Worm (Caenorhabditis elegans): ENCODE data around the gene rpoa-12.
"Not testable (repeated sequence)": the region's sequence is repeated elsewhere in the genome, so short reads cannot be mapped to it uniquely, and the experiment has no call there.

Gene rpoa-12

ce11 chrV:14423268-14423667 is at the start of gene rpoa-12:
rpoa-12 (minus strand) TSS chrV:14423304.
- no peak for TF ChIP-seq unc-62 (GFP tag; optimal IDR thresholded peaks at IDR 0.05)

DNA sequence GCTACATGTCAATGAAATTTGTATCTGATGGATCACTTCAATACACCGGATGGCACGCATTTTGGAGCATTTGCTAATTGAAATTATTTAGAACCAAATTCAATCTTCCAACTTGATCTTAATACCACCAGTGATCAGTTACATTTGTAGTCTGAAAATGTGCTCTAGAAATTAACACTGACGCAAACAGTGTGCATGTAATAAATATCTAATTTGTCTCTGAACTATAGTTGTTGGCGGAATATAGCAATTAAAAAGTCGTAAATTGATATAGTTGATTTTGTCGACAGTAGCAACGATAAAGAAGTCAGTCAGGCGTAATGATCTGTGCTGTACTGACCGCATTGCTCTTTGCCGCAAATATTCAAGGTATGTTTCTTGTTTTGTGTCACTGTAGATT is 49.1 kb upstream of the rpoa-12 start, which contains the start of gene clec-227:
Gene clec-227, plus strand, starts transcription at position 301 of the 400 bp plus-strand sequence.
- TF ChIP-seq unc-62 (GFP tag; optimal IDR thresholded peaks at IDR 0.05), result no peak

DNA sequence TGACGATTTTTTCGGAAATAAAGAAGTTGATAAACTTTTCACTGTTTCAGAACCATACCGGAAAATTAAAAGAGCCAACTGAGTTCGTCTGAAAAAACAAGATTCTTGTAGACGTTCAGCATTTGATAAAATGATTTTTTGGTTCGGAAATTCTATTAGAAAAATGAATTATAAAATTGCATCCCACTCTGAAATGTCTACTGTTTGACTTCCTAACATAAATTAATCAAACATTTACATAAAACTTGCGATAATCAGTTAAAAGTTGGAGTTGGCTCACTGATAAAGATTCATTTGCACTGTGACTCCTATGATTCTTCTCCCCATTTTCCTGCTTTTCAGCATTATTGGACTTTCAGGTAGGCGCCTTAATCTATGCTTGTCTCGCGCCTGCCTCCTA is 45.8 kb upstream of the rpoa-12 start, which contains the start of gene clec-57:
Gene clec-57, plus strand, starts transcription at position 301 of the 400 bp plus-strand sequence.
- no peak for TF ChIP-seq unc-62 (GFP tag; optimal IDR thresholded peaks at IDR 0.05)

DNA sequence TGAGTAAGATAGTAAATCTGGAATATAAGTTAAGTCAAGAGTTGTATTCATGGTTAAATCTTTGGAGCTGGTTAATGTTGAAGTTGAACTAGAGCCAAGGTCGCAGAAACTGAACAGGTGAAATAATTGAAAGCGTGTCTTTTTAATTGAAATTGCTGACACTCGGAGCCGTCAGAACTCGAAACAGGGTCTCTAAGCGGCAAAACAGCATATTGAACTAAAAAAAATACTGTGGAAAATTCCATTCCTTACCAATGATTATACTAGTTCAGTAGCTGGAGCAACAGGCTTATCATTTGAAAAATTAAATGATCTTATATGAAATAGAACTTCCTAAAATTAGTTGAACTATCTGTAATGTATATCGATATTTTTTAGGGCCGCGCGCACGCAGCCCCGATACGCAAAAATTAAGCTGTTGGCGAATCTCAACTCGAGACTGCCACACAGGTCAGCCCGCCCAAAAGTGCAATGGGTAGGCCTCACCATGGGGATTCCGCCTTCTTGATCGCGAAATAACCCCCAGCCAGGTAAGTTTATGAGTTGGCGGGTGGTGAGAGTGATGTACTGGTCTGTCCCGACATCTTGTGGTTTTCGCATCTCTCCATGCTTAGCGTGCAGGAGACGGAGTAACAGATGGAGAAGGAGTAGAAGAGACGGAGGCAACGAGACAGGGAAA is 45.2 kb upstream of the rpoa-12 start, which contains the start of gene srz-97:
Gene srz-97, minus strand, starts transcription at position 51 of the 679 bp plus-strand sequence.
- no peak for TF ChIP-seq unc-62 (GFP tag; optimal IDR thresholded peaks at IDR 0.05)

DNA sequence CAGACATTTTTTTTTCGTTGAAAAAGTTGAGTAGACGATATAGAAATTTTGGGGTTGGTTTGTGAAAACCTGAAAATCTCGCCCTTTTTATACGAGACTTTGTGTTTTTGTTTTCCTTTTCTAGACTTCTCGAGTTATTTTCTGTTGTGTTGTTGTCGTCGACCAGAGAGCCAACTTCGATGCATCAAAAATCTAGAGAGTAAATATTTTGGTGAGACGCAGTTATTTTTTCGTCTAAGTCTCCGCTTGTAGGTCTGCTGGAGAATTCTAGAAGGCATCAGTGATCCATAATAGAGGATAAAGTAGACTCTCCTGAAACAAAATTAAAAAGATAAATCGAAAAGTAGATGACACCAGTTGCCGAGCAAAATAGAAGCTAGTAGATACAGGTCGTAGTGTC is 41.3 kb upstream of the rpoa-12 start, which contains the start of gene F08H9.4:
Gene F08H9.4, minus strand, starts transcription at position 61 of the 400 bp plus-strand sequence.
- no peak for TF ChIP-seq unc-62 (GFP tag; optimal IDR thresholded peaks at IDR 0.05)

- not testable (repeated sequence) for TF ChIP-seq unc-62 (GFP tag; optimal IDR thresholded peaks at IDR 0.05)
Observed at ce11 chrV:14463087-14463486, 40.0 kb upstream of the rpoa-12 start, which contains the start of gene F08H9.3. F08H9.3 (minus strand) TSS chrV:14463338.

DNA sequence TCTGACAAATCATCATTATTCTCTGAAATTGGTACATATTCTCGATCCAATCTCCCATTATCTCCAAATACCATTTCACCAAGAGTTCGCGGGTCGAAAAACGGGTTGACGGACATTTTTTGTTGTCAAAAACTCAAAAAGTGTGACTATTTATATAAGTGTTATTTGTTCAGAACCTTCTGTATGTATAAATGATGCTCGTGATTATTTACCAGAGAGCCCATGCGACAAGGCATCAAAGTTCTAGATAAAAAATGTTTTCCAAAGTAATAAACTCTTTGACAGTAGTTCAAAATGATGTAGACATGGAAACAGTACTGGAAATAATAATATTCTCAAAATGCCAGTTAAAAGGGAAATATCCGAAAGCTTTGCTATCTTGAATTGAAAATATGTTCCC is 39.5 kb upstream of the rpoa-12 start:
- TF ChIP-seq unc-62 (GFP tag; optimal IDR thresholded peaks at IDR 0.05), result no peak

ce11 chrV:14460615-14461102 is 37.6 kb upstream of the rpoa-12 start, which contains the start of gene F08H9.2:
F08H9.2 (plus strand) TSS chrV:14460665.
- no peak for TF ChIP-seq unc-62 (GFP tag; optimal IDR thresholded peaks at IDR 0.05)

DNA sequence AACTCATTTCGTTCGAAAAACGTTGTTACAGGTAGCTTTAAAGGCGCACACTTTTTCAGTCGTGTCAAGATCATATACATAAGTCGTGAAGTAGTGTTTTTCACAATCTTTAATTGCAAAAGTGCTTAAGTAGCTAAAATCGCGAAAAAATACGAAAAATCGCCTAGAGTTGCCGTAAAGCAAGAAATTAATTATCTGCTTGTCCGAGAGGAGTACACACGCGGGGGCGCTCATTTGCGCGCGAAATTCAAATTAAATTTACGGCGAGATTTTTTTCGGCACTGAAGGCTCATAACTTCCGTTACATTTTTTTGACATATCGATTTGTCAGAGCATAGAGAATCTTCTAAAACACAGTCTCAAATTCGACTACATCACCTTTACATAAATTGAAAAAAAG is 37.0 kb upstream of the rpoa-12 start:
- TF ChIP-seq unc-62 (GFP tag; optimal IDR thresholded peaks at IDR 0.05), result no peak

DNA sequence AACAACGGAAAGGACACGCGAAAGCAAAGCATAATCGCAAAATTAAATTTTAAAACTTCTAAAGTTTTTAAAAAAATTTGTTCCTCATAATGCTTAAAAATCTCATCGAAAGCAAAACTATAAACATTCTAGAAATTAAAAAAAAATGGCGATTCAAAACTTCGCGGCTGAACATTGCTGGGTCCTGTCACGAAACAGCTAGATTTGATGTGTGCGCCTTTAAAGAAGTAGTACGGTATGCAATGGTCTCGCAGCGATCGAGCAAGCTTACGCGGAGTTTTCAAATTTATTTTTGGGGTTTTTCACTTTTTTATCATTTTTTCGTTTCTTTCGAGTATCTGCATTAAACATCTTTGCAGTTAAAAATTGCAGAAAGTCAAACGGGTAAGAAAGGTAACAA is 34.0 kb upstream of the rpoa-12 start, which contains the start of gene coh-3:
Gene coh-3, plus strand, starts transcription at position 353 of the 400 bp plus-strand sequence.
- TF ChIP-seq unc-62 (GFP tag; optimal IDR thresholded peaks at IDR 0.05), result no peak

- no peak for TF ChIP-seq unc-62 (GFP tag; optimal IDR thresholded peaks at IDR 0.05)
Observed at ce11 chrV:14456626-14457025, 33.5 kb upstream of the rpoa-12 start, which contains the start of gene bmk-1. bmk-1 (minus strand) TSS chrV:14456984.

ce11 chrV:14449397-14449796 is 26.3 kb upstream of the rpoa-12 start, which contains the start of gene F23B12.7:
F23B12.7 (plus strand) TSS chrV:14449697.
- TF ChIP-seq unc-62 (GFP tag; optimal IDR thresholded peaks at IDR 0.05), result no peak

DNA sequence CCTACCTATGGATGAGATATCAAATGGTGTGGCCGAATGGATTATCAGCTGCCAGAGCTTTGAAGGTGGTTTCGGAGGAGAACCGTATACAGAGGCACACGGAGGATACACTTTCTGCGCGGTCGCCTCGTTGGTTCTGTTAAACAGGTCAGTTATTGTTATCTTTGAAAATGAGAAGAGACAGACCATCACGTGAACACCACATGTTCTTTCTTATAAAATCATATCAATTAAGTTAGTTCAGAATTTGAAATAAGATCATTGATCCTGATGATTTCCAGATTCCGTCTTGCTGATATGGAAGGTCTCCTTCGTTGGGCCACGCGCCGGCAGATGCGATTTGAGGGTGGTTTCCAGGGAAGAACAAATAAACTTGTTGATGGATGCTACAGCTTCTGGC is 25.6 kb upstream of the rpoa-12 start:
- no peak for TF ChIP-seq unc-62 (GFP tag; optimal IDR thresholded peaks at IDR 0.05)

DNA sequence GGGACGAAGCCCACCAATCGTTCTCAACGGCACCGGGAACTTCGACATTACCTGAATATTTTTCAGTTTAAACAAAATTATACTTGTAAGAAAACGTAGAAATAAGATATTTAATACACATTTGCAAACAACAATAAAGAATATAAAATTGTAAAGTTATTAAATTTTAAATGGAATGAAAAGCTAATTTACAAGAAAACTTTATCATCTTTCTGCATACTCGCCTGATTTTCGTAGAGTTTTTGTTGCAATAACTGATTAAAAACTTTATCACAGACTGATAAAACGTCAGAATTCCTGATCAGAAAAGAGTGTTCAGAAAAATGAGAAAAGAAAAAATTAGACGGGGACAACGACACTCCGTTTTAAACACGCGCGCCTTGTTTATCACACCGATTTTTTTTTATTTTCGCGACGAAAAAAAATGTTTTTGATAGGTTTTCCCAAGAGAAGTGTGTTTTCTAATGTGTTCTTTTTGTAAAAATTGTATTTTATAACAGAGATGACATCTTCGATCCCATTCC is 24.2 kb upstream of the rpoa-12 start, which contains the start of the genes dlat-1 and fntb-1:
Gene dlat-1, minus strand, starts transcription at position 51 of the 524 bp plus-strand sequence.
Gene fntb-1, plus strand, starts transcription at position 412 of the 524 bp plus-strand sequence.
- no peak for TF ChIP-seq unc-62 (GFP tag; optimal IDR thresholded peaks at IDR 0.05)

- TF ChIP-seq unc-62 (GFP tag; optimal IDR thresholded peaks at IDR 0.05), result no peak
Observed at ce11 chrV:14446453-14446852, 23.3 kb upstream of the rpoa-12 start.

- no peak for TF ChIP-seq unc-62 (GFP tag; optimal IDR thresholded peaks at IDR 0.05)
Observed at ce11 chrV:14440841-14441240, 17.7 kb upstream of the rpoa-12 start, which contains the start of gene F23B12.4. F23B12.4 (plus strand) TSS chrV:14441141.

Data from whole organism, dauer.